Fruit fly (Drosophila melanogaster): Measurements from ENCODE around the gene Syx17.

Syx17 gene

DNA sequence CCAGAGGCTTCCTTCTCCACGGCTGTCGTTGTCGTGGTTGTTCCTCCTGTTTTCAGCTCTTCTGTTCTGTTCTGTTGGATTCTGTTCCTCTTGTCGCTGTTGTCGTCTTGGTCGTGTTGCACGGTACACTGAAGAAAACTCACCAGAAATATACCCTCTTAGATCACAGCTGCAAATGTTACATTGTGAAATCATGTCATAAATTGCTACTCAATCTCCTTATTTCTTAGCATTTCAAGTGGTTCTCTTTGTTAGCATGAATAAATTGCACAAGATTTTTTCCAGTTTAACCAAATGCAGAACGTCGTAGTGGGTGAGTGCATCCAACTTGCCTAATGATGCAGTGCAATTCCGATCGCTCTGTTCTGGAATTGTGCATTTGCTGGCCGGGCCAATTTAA is 5.4 kb upstream of the Syx17 start:
- TF ChIP-seq CG8119 (GFP tag; IDR thresholded peaks at IDR 0.05), result no peak
- no peak for TF ChIP-seq CG3032 (tag; optimal IDR thresholded peaks at IDR 0.05)
- peak; percentile 28 for TF ChIP-seq CG31627 (GFP tag; optimal IDR thresholded peaks at IDR 0.05)
- TF ChIP-seq OdsH (GFP tag; optimal IDR thresholded peaks at IDR 0.05), result peak; percentile 50
- no peak for TF ChIP-seq CG9139 (GFP tag; optimal IDR thresholded peaks at IDR 0.05)
- peak; percentile 35 for TF ChIP-seq Lpt (GFP tag; optimal IDR thresholded peaks at IDR 0.05)
- no peak for TF ChIP-seq CG34406 (GFP tag; optimal IDR thresholded peaks at IDR 0.05)
- TF ChIP-seq esn (GFP tag; optimal IDR thresholded peaks at IDR 0.05), result peak; percentile 1
- peak; percentile 58 for TF ChIP-seq CG10631 (GFP tag; optimal IDR thresholded peaks at IDR 0.05)
- no peak for TF ChIP-seq CG11294 (GFP tag; IDR thresholded peaks at IDR 0.05)
- TF ChIP-seq vri (GFP tag; optimal IDR thresholded peaks at IDR 0.05), result no peak
- TF ChIP-seq Blimp-1 (GFP tag; optimal IDR thresholded peaks at IDR 0.05), result no peak
- TF ChIP-seq CG6276 (GFP tag; optimal IDR thresholded peaks at IDR 0.05), result no peak
- no peak for TF ChIP-seq CG7368 (GFP tag; optimal IDR thresholded peaks at IDR 0.05)
- no peak for TF ChIP-seq Sox15 (GFP tag; optimal IDR thresholded peaks at IDR 0.05)
- TF ChIP-seq CG6792 (GFP tag; optimal IDR thresholded peaks at IDR 0.05), result no peak
- TF ChIP-seq CG10669 (GFP tag; optimal IDR thresholded peaks at IDR 0.05), result no peak
- no peak for TF ChIP-seq topi (GFP tag; optimal IDR thresholded peaks at IDR 0.05)
- TF ChIP-seq CG4318 (GFP tag; optimal IDR thresholded peaks at IDR 0.05), result peak; percentile 8
- peak; percentile 29 for TF ChIP-seq Hr39 (GFP tag; optimal IDR thresholded peaks at IDR 0.05)
- TF ChIP-seq fkh (GFP tag; optimal IDR thresholded peaks at IDR 0.05), result no peak
- TF ChIP-seq Eip75B (GFP tag; optimal IDR thresholded peaks at IDR 0.05), result peak; percentile 31
- TF ChIP-seq Ets21C (GFP tag; optimal IDR thresholded peaks at IDR 0.05), result no peak
- TF ChIP-seq CG11762 (GFP tag; optimal IDR thresholded peaks at IDR 0.05; ENCODE audit: insufficient read depth), result no peak
- TF ChIP-seq dac (GFP tag; optimal IDR thresholded peaks at IDR 0.05), result no peak
- peak; percentile 80 for TF ChIP-seq Eip78C (GFP tag)
- TF ChIP-seq achi (GFP tag; optimal IDR thresholded peaks at IDR 0.05), result peak; percentile 58
- TF ChIP-seq eg (GFP tag; IDR thresholded peaks at IDR 0.05), result no peak
- no peak for TF ChIP-seq CG6854 (GFP tag; optimal IDR thresholded peaks at IDR 0.05)
- peak; percentile 46 for TF ChIP-seq Sox14 (GFP tag; optimal IDR thresholded peaks at IDR 0.05)
- TF ChIP-seq spab (GFP tag; optimal IDR thresholded peaks at IDR 0.05), result no peak
- peak; percentile 32 for TF ChIP-seq net (GFP tag; optimal IDR thresholded peaks at IDR 0.05)
- TF ChIP-seq Gug (GFP tag; IDR thresholded peaks at IDR 0.05), result peak; percentile 37; the same call in 1 of the 2 replicates
- TF ChIP-seq Hr4 (GFP tag; optimal IDR thresholded peaks at IDR 0.05), result peak; percentile 41
- TF ChIP-seq dsx (GFP tag; optimal IDR thresholded peaks at IDR 0.05; ENCODE audit: poor library complexity, severe bottlenecking), result no peak
- TF ChIP-seq CG32006 (GFP tag; optimal IDR thresholded peaks at IDR 0.05), result peak; percentile 70
- no peak for TF ChIP-seq Eip93F (GFP tag; optimal IDR thresholded peaks at IDR 0.05)
- peak; percentile 34 for TF ChIP-seq pdm3 (GFP tag; optimal IDR thresholded peaks at IDR 0.05)
- TF ChIP-seq Ets96B (tag; optimal IDR thresholded peaks at IDR 0.05), result no peak
- TF ChIP-seq Met (GFP tag; optimal IDR thresholded peaks at IDR 0.05), result peak; percentile 36
- no peak for TF ChIP-seq cyc (GFP tag; optimal IDR thresholded peaks at IDR 0.05)
- no peak for TF ChIP-seq Hr38 (GFP tag; optimal IDR thresholded peaks at IDR 0.05)
- peak; percentile 6 for TF ChIP-seq Sox102F (GFP tag; optimal IDR thresholded peaks at IDR 0.05)
- peak; percentile 40; the same call in 1 of the 2 replicates for TF ChIP-seq CG15336 (GFP tag; IDR thresholded peaks at IDR 0.05)
- TF ChIP-seq lz (GFP tag; optimal IDR thresholded peaks at IDR 0.05), result no peak
- TF ChIP-seq svp (GFP tag), result peak; percentile 51
- TF ChIP-seq CG8319 (GFP tag; optimal IDR thresholded peaks at IDR 0.05), result no peak
- peak; percentile 28 for TF ChIP-seq acj6 (GFP tag; optimal IDR thresholded peaks at IDR 0.05)
- TF ChIP-seq CG8632 (GFP tag; optimal IDR thresholded peaks at IDR 0.05), result peak; percentile 12
- TF ChIP-seq CG6163 (GFP tag; IDR thresholded peaks at IDR 0.05), result peak; percentile 77; the same call in 2 of the 3 replicates
- no peak for TF ChIP-seq fd59A (GFP tag; optimal IDR thresholded peaks at IDR 0.05)
- TF ChIP-seq CG3919 (GFP tag; optimal IDR thresholded peaks at IDR 0.05), result peak; percentile 43
- no peak for TF ChIP-seq Smox (GFP tag; optimal IDR thresholded peaks at IDR 0.05)

Measured in whole organism, prepupa.